Fruit fly (Drosophila melanogaster): ENCODE measurements around the gene Rpn13R.

The Rpn13R gene

dm6 chrX:5093924-5094323, 37.8 kb upstream of the Rpn13R start (continued):
- TF ChIP-seq CG12744 (GFP tag; optimal IDR thresholded peaks at IDR 0.05) (peak; percentile 20), NfI (GFP tag; optimal IDR thresholded peaks at IDR 0.05) (peak; percentile 72), bsh (GFP tag; optimal IDR thresholded peaks at IDR 0.05) (peak in 1 of 2 experiments; percentile 80), CG11456 (GFP tag; IDR thresholded peaks at IDR 0.05) (peak; percentile 68; the same call in 2 of the 3 replicates), Chrac-16 (GFP tag; optimal IDR thresholded peaks at IDR 0.05) (peak; percentile 49), CG16813 (GFP tag; IDR thresholded peaks at IDR 0.05; ENCODE audit: partially characterized antibody) (no peak), CG12769 (tag; optimal IDR thresholded peaks at IDR 0.05) (peak; percentile 52), CG12391 (tag; optimal IDR thresholded peaks at IDR 0.05) (peak; percentile 75), Dip3 (GFP tag; optimal IDR thresholded peaks at IDR 0.05) (no peak), Abd-B (GFP tag; optimal IDR thresholded peaks at IDR 0.05) (peak; percentile 47), crc (GFP tag; optimal IDR thresholded peaks at IDR 0.05) (peak; percentile 54), hbn (GFP tag; IDR thresholded peaks at IDR 0.05; ENCODE audit: partially characterized antibody) (no peak), grau (tag; optimal IDR thresholded peaks at IDR 0.05) (peak; percentile 73), maf-S (GFP tag; optimal IDR thresholded peaks at IDR 0.05) (peak; percentile 44), sna (GFP tag; IDR thresholded peaks at IDR 0.05; ENCODE audit: partially characterized antibody) (no peak), Trl (optimal IDR thresholded peaks at IDR 0.05) (no peak), Trl (GFP tag; optimal IDR thresholded peaks at IDR 0.05) (peak; percentile 56), CG3847 (GFP tag; IDR thresholded peaks at IDR 0.05) (no peak), Mes4 (GFP tag; optimal IDR thresholded peaks at IDR 0.05) (peak; percentile 49), CG17328 (GFP tag; IDR thresholded peaks at IDR 0.05) (peak; percentile 74), dysf (GFP tag; IDR thresholded peaks at IDR 0.05) (peak; percentile 79), CkIIα-i1 (GFP tag; IDR thresholded peaks at IDR 0.05) (no peak), CG8924 (tag; optimal IDR thresholded peaks at IDR 0.05) (peak; percentile 68), trem (tag; optimal IDR thresholded peaks at IDR 0.05) (peak; percentile 37), vfl (GFP tag; optimal IDR thresholded peaks at IDR 0.05) (no peak), lbe (GFP tag; optimal IDR thresholded peaks at IDR 0.05) (no peak), Ssrp (tag; optimal IDR thresholded peaks at IDR 0.05) (peak; percentile 60), CG6175 (GFP tag; IDR thresholded peaks at IDR 0.05) (peak; percentile 63; the same call in 1 of the 3 replicates), CG15073 (GFP tag; optimal IDR thresholded peaks at IDR 0.05) (no peak), CG7928 (GFP tag; optimal IDR thresholded peaks at IDR 0.05) (no peak), zen (tag; optimal IDR thresholded peaks at IDR 0.05) (no peak), mld (GFP tag; IDR thresholded peaks at IDR 0.05; ENCODE audit: partially characterized antibody) (no peak), CG1233 (GFP tag; optimal IDR thresholded peaks at IDR 0.05) (peak; percentile 47), Neu2 (GFP tag; optimal IDR thresholded peaks at IDR 0.05; ENCODE audit: borderline replicate concordance) (no peak), Optix (GFP tag; IDR thresholded peaks at IDR 0.05) (0 out of 3 replicates have a peak, but pooled peaks have one; percentile 39), kah (GFP tag; optimal IDR thresholded peaks at IDR 0.05) (peak; percentile 7), sc (optimal IDR thresholded peaks at IDR 0.05) (no peak), sc (GFP tag; optimal IDR thresholded peaks at IDR 0.05) (peak; percentile 37), gce (GFP tag; IDR thresholded peaks at IDR 0.05) (peak; percentile 75; the same call in 2 of the 3 replicates), Hr3 (GFP tag; optimal IDR thresholded peaks at IDR 0.05) (peak; percentile 42), CG14710 (tag; optimal IDR thresholded peaks at IDR 0.05) (peak; percentile 50), CG14441 (GFP tag; IDR thresholded peaks at IDR 0.05) (peak; percentile 59), CG34224 (GFP tag; IDR thresholded peaks at IDR 0.05; ENCODE audit: partially characterized antibody) (no peak), CG3163 (GFP tag; optimal IDR thresholded peaks at IDR 0.05) (peak; percentile 11), emc (GFP tag; optimal IDR thresholded peaks at IDR 0.05) (peak; percentile 22), jing (GFP tag; optimal IDR thresholded peaks at IDR 0.05) (peak; percentile 16), ERR (GFP tag; optimal IDR thresholded peaks at IDR 0.05) (no peak), CG5953 (GFP tag; IDR thresholded peaks at IDR 0.05) (0 out of 2 replicates have a peak, but pooled peaks have one; percentile 42), CG6689 (GFP tag; IDR thresholded peaks at IDR 0.05) (peak; percentile 80), CG10959 (GFP tag; IDR thresholded peaks at IDR 0.05) (no peak), nom (GFP tag; optimal IDR thresholded peaks at IDR 0.05) (no peak)
